Fruit fly (Drosophila melanogaster): Measurements from ENCODE around the gene CG42393.

Gene CG42393

dm6 chr3L:18042433-18042832 lies at the start of gene CG42393:
CG42393 (plus strand) TSS chr3L:18042733.
- TF ChIP-seq CG17801 (GFP tag; optimal IDR thresholded peaks at IDR 0.05; ENCODE audit: partially characterized antibody) = no peak

- no peak for TF ChIP-seq CG17801 (GFP tag; optimal IDR thresholded peaks at IDR 0.05; ENCODE audit: partially characterized antibody)
These were observed 49.3 kb upstream of the CG42393 start for dm6 chr3L:17993269-17993668.

dm6 chr3L:17993759-17994158 lies 48.8 kb upstream of the CG42393 start:
- no peak for TF ChIP-seq CG17801 (GFP tag; optimal IDR thresholded peaks at IDR 0.05; ENCODE audit: partially characterized antibody)

- no peak for TF ChIP-seq CG17801 (GFP tag; optimal IDR thresholded peaks at IDR 0.05; ENCODE audit: partially characterized antibody)
These were observed 47.9 kb upstream of the CG42393 start for dm6 chr3L:17994560-17995202.

dm6 chr3L:17995203-17996143 lies 47.1 kb upstream of the CG42393 start:
- TF ChIP-seq CG17801 (GFP tag; optimal IDR thresholded peaks at IDR 0.05; ENCODE audit: partially characterized antibody) = no peak

- TF ChIP-seq CG17801 (GFP tag; optimal IDR thresholded peaks at IDR 0.05; ENCODE audit: partially characterized antibody) = no peak
These were observed 45.6 kb upstream of the CG42393 start for dm6 chr3L:17996950-17997349.

dm6 chr3L:17997495-17997894 lies 45.0 kb upstream of the CG42393 start:
- TF ChIP-seq CG17801 (GFP tag; optimal IDR thresholded peaks at IDR 0.05; ENCODE audit: partially characterized antibody) = no peak

dm6 chr3L:17999406-18000101 lies 43.0 kb upstream of the CG42393 start:
- peak; percentile 88 for TF ChIP-seq CG17801 (GFP tag; optimal IDR thresholded peaks at IDR 0.05; ENCODE audit: partially characterized antibody)

dm6 chr3L:18000102-18000488 lies 42.4 kb upstream of the CG42393 start:
- no peak for TF ChIP-seq CG17801 (GFP tag; optimal IDR thresholded peaks at IDR 0.05; ENCODE audit: partially characterized antibody)

dm6 chr3L:18000943-18001342 lies 41.6 kb upstream of the CG42393 start:
- no peak for TF ChIP-seq CG17801 (GFP tag; optimal IDR thresholded peaks at IDR 0.05; ENCODE audit: partially characterized antibody)

dm6 chr3L:18001571-18002045 lies 40.9 kb upstream of the CG42393 start:
- TF ChIP-seq CG17801 (GFP tag; optimal IDR thresholded peaks at IDR 0.05; ENCODE audit: partially characterized antibody) = no peak

- no peak for TF ChIP-seq CG17801 (GFP tag; optimal IDR thresholded peaks at IDR 0.05; ENCODE audit: partially characterized antibody)
These were observed 40.4 kb upstream of the CG42393 start for dm6 chr3L:18002150-18002549.

- TF ChIP-seq CG17801 (GFP tag; optimal IDR thresholded peaks at IDR 0.05; ENCODE audit: partially characterized antibody) = no peak
These were observed 39.3 kb upstream of the CG42393 start for dm6 chr3L:18003054-18003871.

dm6 chr3L:18003872-18004149 lies 38.7 kb upstream of the CG42393 start:
- no peak for TF ChIP-seq CG17801 (GFP tag; optimal IDR thresholded peaks at IDR 0.05; ENCODE audit: partially characterized antibody)

dm6 chr3L:18004544-18005054 lies 37.9 kb upstream of the CG42393 start:
- no peak for TF ChIP-seq CG17801 (GFP tag; optimal IDR thresholded peaks at IDR 0.05; ENCODE audit: partially characterized antibody)

All from ovary, adult (tissue).